Fruit fly (Drosophila melanogaster): ENCODE results near the gene CG4631.

dm6 chr2L:16616282-16616681 is 9.1 kb downstream of the CG4631 start:
- no peak for TF ChIP-seq CG8478 (optimal IDR thresholded peaks at IDR 0.05)
- no peak for TF ChIP-seq CTCF (optimal IDR thresholded peaks at IDR 0.05)
